Fruit fly (Drosophila melanogaster): ENCODE results near the gene CG32795.

CG32795 gene

dm6 chrX:2743020-2743419 is 47.3 kb downstream of the CG32795 start (continued):
- TF ChIP-seq Hr4 (GFP tag; optimal IDR thresholded peaks at IDR 0.05) (peak; percentile 50), CG10631 (GFP tag; optimal IDR thresholded peaks at IDR 0.05) (no peak), spab (GFP tag; optimal IDR thresholded peaks at IDR 0.05) (no peak), Eip75B (GFP tag; optimal IDR thresholded peaks at IDR 0.05) (no peak), CG9139 (GFP tag; optimal IDR thresholded peaks at IDR 0.05) (no peak), CG6276 (GFP tag; optimal IDR thresholded peaks at IDR 0.05) (no peak), CG8319 (GFP tag; optimal IDR thresholded peaks at IDR 0.05) (no peak), esn (GFP tag; optimal IDR thresholded peaks at IDR 0.05) (peak; percentile 54), acj6 (GFP tag; optimal IDR thresholded peaks at IDR 0.05) (peak; percentile 43), Sox15 (GFP tag; optimal IDR thresholded peaks at IDR 0.05) (peak; percentile 12), topi (GFP tag; optimal IDR thresholded peaks at IDR 0.05) (peak; percentile 31), Eip93F (GFP tag; optimal IDR thresholded peaks at IDR 0.05) (no peak), Met (GFP tag; optimal IDR thresholded peaks at IDR 0.05) (peak; percentile 34), CG11294 (GFP tag; IDR thresholded peaks at IDR 0.05) (peak; percentile 55), cyc (GFP tag; optimal IDR thresholded peaks at IDR 0.05) (peak; percentile 26), Ets21C (GFP tag; optimal IDR thresholded peaks at IDR 0.05) (peak; percentile 23), Hr38 (GFP tag; optimal IDR thresholded peaks at IDR 0.05) (no peak), CG11762 (GFP tag; optimal IDR thresholded peaks at IDR 0.05; ENCODE audit: insufficient read depth) (no peak), OdsH (GFP tag; optimal IDR thresholded peaks at IDR 0.05) (peak; percentile 37), svp (GFP tag) (no peak), CG6163 (GFP tag; IDR thresholded peaks at IDR 0.05) (peak; percentile 66), Smox (GFP tag; optimal IDR thresholded peaks at IDR 0.05) (peak; percentile 5), dsx (GFP tag; optimal IDR thresholded peaks at IDR 0.05; ENCODE audit: poor library complexity, severe bottlenecking) (no peak), CG6854 (GFP tag; optimal IDR thresholded peaks at IDR 0.05) (no peak), Sox14 (GFP tag; optimal IDR thresholded peaks at IDR 0.05) (peak; percentile 24), dac (GFP tag; optimal IDR thresholded peaks at IDR 0.05) (no peak), CG7368 (GFP tag; optimal IDR thresholded peaks at IDR 0.05) (no peak), CG34406 (GFP tag; optimal IDR thresholded peaks at IDR 0.05) (peak; percentile 28), Sox102F (GFP tag; optimal IDR thresholded peaks at IDR 0.05) (peak; percentile 24), CG31627 (GFP tag; optimal IDR thresholded peaks at IDR 0.05) (peak; percentile 51), net (GFP tag; optimal IDR thresholded peaks at IDR 0.05) (peak; percentile 28), CG15336 (GFP tag; IDR thresholded peaks at IDR 0.05) (no peak), Gug (GFP tag; IDR thresholded peaks at IDR 0.05) (peak; percentile 42), Ets96B (tag; optimal IDR thresholded peaks at IDR 0.05) (no peak)

DNA sequence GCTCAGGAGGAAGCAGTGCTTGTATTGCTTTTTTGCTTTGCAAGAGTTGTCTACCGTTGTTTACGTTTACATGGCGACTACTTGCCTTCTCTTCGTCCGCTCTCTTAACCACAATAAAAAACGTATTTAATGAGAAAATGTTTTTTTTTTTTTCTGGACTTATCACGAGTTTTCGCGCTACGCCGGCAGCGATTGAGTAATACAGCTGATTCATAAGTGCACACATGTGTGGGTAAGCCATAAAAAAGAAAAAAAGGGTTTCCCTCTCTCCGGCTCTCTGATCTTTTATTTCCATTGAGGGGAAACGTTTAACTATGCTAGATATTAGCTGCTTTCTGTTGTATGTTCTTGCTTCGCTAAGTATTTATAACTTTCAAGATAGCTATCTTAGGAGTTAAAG is 48.3 kb downstream of the CG32795 start:
- TF ChIP-seq CG16779 (tag; optimal IDR thresholded peaks at IDR 0.05), result peak; percentile 64
- TF ChIP-seq fd59A (GFP tag; optimal IDR thresholded peaks at IDR 0.05), result no peak
- TF ChIP-seq Blimp-1 (GFP tag; optimal IDR thresholded peaks at IDR 0.05), result no peak
- TF ChIP-seq Sox15 (GFP tag; optimal IDR thresholded peaks at IDR 0.05), result no peak
- no peak for TF ChIP-seq esn (GFP tag; optimal IDR thresholded peaks at IDR 0.05)
- TF ChIP-seq CG31627 (GFP tag; optimal IDR thresholded peaks at IDR 0.05), result no peak
- no peak for TF ChIP-seq acj6 (GFP tag; optimal IDR thresholded peaks at IDR 0.05)
- TF ChIP-seq dsx (GFP tag; optimal IDR thresholded peaks at IDR 0.05; ENCODE audit: poor library complexity, severe bottlenecking), result peak; percentile 1
- TF ChIP-seq CG11902 (GFP tag; optimal IDR thresholded peaks at IDR 0.05), result no peak
- TF ChIP-seq fd85E (GFP tag; optimal IDR thresholded peaks at IDR 0.05), result no peak
- TF ChIP-seq CG1621 (tag; optimal IDR thresholded peaks at IDR 0.05), result no peak
- no peak for TF ChIP-seq salr (GFP tag; optimal IDR thresholded peaks at IDR 0.05)
- TF ChIP-seq CG8119 (GFP tag; IDR thresholded peaks at IDR 0.05), result peak; percentile 68; the same call in 2 of the 3 replicates
- no peak for TF ChIP-seq CG11294 (GFP tag; IDR thresholded peaks at IDR 0.05)
- peak; percentile 16 for TF ChIP-seq net (GFP tag; optimal IDR thresholded peaks at IDR 0.05)
- no peak for TF ChIP-seq Ets21C (GFP tag; optimal IDR thresholded peaks at IDR 0.05)
- no peak for TF ChIP-seq CG6276 (GFP tag; optimal IDR thresholded peaks at IDR 0.05)
- no peak for TF ChIP-seq achi (GFP tag; optimal IDR thresholded peaks at IDR 0.05)
- TF ChIP-seq Hr38 (GFP tag; optimal IDR thresholded peaks at IDR 0.05), result no peak
- TF ChIP-seq ss (GFP tag; optimal IDR thresholded peaks at IDR 0.05), result peak in 1 of 2 experiments; percentile 61
- TF ChIP-seq Gug (GFP tag; IDR thresholded peaks at IDR 0.05), result no peak
- TF ChIP-seq spab (GFP tag; optimal IDR thresholded peaks at IDR 0.05), result no peak
- TF ChIP-seq Hr39 (GFP tag; optimal IDR thresholded peaks at IDR 0.05), result no peak
- TF ChIP-seq Lpt (GFP tag; optimal IDR thresholded peaks at IDR 0.05), result no peak
- TF ChIP-seq CG8632 (GFP tag; optimal IDR thresholded peaks at IDR 0.05), result no peak
- TF ChIP-seq Eip93F (GFP tag; optimal IDR thresholded peaks at IDR 0.05), result no peak
- no peak for TF ChIP-seq Met (GFP tag; optimal IDR thresholded peaks at IDR 0.05)
- TF ChIP-seq CG3032 (tag; optimal IDR thresholded peaks at IDR 0.05), result no peak
- TF ChIP-seq svp (GFP tag), result no peak
- no peak for TF ChIP-seq CG6854 (GFP tag; optimal IDR thresholded peaks at IDR 0.05)
- TF ChIP-seq CG15336 (GFP tag; IDR thresholded peaks at IDR 0.05), result peak; percentile 58
- TF ChIP-seq CG11762 (GFP tag; optimal IDR thresholded peaks at IDR 0.05; ENCODE audit: insufficient read depth), result no peak
- no peak for TF ChIP-seq CG10631 (GFP tag; optimal IDR thresholded peaks at IDR 0.05)
- no peak for TF ChIP-seq CG4318 (GFP tag; optimal IDR thresholded peaks at IDR 0.05)
